Worm (Caenorhabditis elegans) whole organism, mixed stage, embryonic: ENCODE data around the gene F40F9.3.

Source experiments
- drap-1 ChIP-seq: fragments of 200-800 bp; sonication (Bioruptor generic); optimal IDR thresholded peaks from 3 replicates; lab custom pipeline; 2018; ENCODE audit warnings: mild to moderate bottlenecking, missing genetic modification characterization, missing compliant biosample characterization
- elt-1 ChIP-seq: sonication (generic microtip); optimal IDR thresholded peaks from 2 replicates; lab custom pipeline; 2017; ENCODE audit warnings: missing genetic modification characterization, mild to moderate bottlenecking, missing compliant biosample characterization, antibody characterized with exemption, moderate library complexity, borderline replicate concordance; ENCODE audit not compliant: insufficient read depth
- elt-3 ChIP-seq: fragments of 150-350 bp; optimal IDR thresholded peaks from 2 replicates; lab custom pipeline; 2014; ENCODE audit warnings: missing biosample characterization, missing genetic modification characterization
- flh-1 ChIP-seq: fragments of 200-800 bp; sonication (Bioruptor generic); optimal IDR thresholded peaks from 2 replicates; lab custom pipeline; 2018; ENCODE audit warnings: mild to moderate bottlenecking, missing genetic modification characterization, moderate library complexity, missing compliant biosample characterization
- nhr-237 ChIP-seq: fragments of 150-350 bp; optimal IDR thresholded peaks from 2 replicates; lab custom pipeline; 2014; ENCODE audit warnings: missing biosample characterization, missing genetic modification characterization
- nhr-28 ChIP-seq: fragments of 150-350 bp; optimal IDR thresholded peaks from 2 replicates; lab custom pipeline; 2014; ENCODE audit warnings: missing biosample characterization, missing genetic modification characterization
- pha-4 ChIP-seq: fragments of 150-350 bp; optimal IDR thresholded peaks from 2 replicates; lab custom pipeline; 2018; ENCODE audit warnings: missing biosample characterization, missing genetic modification reagents, missing genetic modification characterization
- unc-39 ChIP-seq: fragments of 150-350 bp; optimal IDR thresholded peaks from 2 replicates; lab custom pipeline; 2014; ENCODE audit warnings: missing biosample characterization, missing genetic modification characterization
- unc-62 ChIP-seq: fragments of 150-350 bp; optimal IDR thresholded peaks from 2 replicates; lab custom pipeline; 2014; ENCODE audit warnings: missing biosample characterization, missing genetic modification reagents, missing genetic modification characterization
- ztf-11 ChIP-seq: fragments of 150-350 bp; optimal IDR thresholded peaks from 2 replicates; lab custom pipeline; 2014; ENCODE audit warnings: missing biosample characterization, missing genetic modification characterization

DNA sequence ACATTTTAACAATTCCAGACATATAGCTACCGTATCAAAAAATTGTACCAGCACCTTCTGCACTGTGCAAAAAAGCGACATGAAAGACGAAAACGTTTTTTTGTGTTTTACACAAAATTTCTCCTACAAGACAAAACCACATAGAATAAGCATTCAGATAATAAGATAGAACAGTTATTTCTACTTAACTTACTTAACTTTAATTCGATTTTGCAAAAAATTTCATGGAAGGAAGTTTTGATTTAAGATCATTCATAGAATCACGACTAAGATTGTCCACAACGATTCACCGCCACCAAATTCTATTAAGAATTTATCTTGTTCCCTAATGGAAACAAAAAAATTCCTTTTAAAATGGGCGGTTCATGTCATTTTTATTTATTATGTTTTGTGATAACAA, 48.8 kb downstream of the F40F9.3 start:
- no peak for TF ChIP-seq nhr-237 (tag; lab: Kevin White, UChicago)
- no peak for TF ChIP-seq unc-39 (tag; lab: Kevin White, UChicago)
- no peak for TF ChIP-seq pha-4 (tag; lab: Kevin White, UChicago)
- TF ChIP-seq unc-62 (GFP tag; lab: Kevin White, UChicago): no peak
- no peak for TF ChIP-seq nhr-28 (tag; lab: Kevin White, UChicago)
- TF ChIP-seq elt-1 (tag; lab: Kevin White, UChicago): no peak
- TF ChIP-seq ztf-11 (tag; lab: Kevin White, UChicago): no peak
- TF ChIP-seq flh-1 (GFP tag; lab: Kevin White, UChicago): no peak
- TF ChIP-seq drap-1 (GFP tag; lab: Kevin White, UChicago): no peak
- no peak for TF ChIP-seq elt-3 (tag; lab: Kevin White, UChicago)
